Fruit fly (Drosophila melanogaster): Measurements from ENCODE around the gene Rhau.

Rhau gene

DNA sequence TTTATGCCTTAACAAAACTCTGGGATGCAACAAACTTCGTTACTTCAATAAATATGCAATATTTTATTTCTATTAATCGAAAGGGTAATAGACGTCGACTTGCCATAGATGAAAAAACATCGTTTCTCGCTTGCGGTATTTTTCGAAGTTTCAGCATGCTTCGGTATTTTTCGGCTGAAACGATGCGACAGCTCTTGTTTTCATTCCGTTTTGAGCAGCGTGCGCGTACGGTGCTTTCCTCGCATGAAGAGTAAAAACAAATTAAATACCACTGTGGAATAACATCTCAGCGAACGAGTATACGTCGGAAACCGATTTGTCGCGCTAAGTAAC, 39.7 kb upstream of the Rhau start, which contains the start of gene CG9328 (continued):
- TF ChIP-seq prd (optimal IDR thresholded peaks at IDR 0.05), result no peak
- TF ChIP-seq prd (GFP tag; IDR thresholded peaks at IDR 0.05), result peak; percentile 48; the same call in 1 of the 3 replicates
- peak; percentile 38 for TF ChIP-seq CHES-1-like (GFP tag; optimal IDR thresholded peaks at IDR 0.05)
- no peak for TF ChIP-seq CG10959 (GFP tag; IDR thresholded peaks at IDR 0.05)
- no peak for TF ChIP-seq CG7745 (tag; optimal IDR thresholded peaks at IDR 0.05)
- TF ChIP-seq kay (GFP tag; optimal IDR thresholded peaks at IDR 0.05), result no peak
- TF ChIP-seq mirr (GFP tag; optimal IDR thresholded peaks at IDR 0.05), result peak; percentile 53
- TF ChIP-seq esg (GFP tag; conservative IDR thresholded peaks at IDR 0.05), result no peak
- TF ChIP-seq CG2120 (GFP tag; optimal IDR thresholded peaks at IDR 0.05), result peak; percentile 57
- TF ChIP-seq CG9876 (GFP tag; optimal IDR thresholded peaks at IDR 0.05), result no peak
- no peak for TF ChIP-seq inv (GFP tag; IDR thresholded peaks at IDR 0.05; ENCODE audit: partially characterized antibody)

DNA sequence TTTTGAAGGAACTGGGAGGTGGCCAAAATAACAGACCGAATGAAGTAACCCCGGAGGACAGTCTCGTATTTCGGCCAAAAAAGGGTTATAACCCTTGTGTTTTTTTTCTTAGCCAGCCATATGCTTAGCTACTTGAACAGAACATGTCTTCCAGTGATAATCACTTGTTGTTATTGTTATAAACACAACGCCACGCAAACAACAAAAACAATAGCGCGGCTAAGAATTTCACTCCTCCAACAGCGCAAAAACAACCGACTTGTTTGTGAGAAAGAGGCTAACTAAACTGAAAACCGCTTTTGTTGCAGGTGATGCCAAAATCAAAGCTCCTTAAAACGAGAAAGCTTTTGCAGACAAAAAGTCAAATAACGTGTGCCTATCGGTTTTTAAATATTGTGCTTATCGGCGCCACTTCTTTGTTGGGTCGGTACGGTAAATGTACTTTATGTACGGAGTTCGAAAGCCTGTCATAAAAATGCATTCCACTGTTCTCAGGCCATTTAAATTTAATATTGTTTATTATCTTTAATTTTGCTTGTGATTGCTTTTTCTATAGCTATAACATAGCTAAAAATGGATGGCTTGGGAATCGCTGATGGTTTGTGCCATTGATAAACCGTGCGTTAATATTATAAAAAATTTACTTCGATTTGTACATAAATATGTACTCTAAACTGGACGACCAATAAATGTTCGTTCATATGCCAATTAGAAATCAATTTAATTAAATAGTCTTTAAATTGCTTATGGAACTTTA, 39.2 kb upstream of the Rhau start, which contains the start of gene vari:
vari (minus strand) TSS at position 285 of the 757 bp plus-strand sequence.
- 0 out of 3 replicates have a peak, but pooled peaks have one; percentile 12 for TF ChIP-seq Mrtf (GFP tag; IDR thresholded peaks at IDR 0.05)
- peak; percentile 5 for TF ChIP-seq CG31365 (tag; optimal IDR thresholded peaks at IDR 0.05)
- no peak for TF ChIP-seq CG7556 (GFP tag; optimal IDR thresholded peaks at IDR 0.05)
- TF ChIP-seq vfl (GFP tag; optimal IDR thresholded peaks at IDR 0.05), result no peak
- peak; percentile 19 for TF ChIP-seq CG18476 (GFP tag; optimal IDR thresholded peaks at IDR 0.05)
- no peak for TF ChIP-seq HmgZ (tag; optimal IDR thresholded peaks at IDR 0.05)
- TF ChIP-seq kay (GFP tag; optimal IDR thresholded peaks at IDR 0.05), result no peak
- peak; percentile 60 for TF ChIP-seq CG2116 (GFP tag; optimal IDR thresholded peaks at IDR 0.05)
- TF ChIP-seq CG14667 (GFP tag; IDR thresholded peaks at IDR 0.05), result no peak
- TF ChIP-seq Xbp1 (GFP tag; optimal IDR thresholded peaks at IDR 0.05), result no peak
- peak; percentile 82 for TF ChIP-seq Med (GFP tag)
- no peak for TF ChIP-seq tx (GFP tag; optimal IDR thresholded peaks at IDR 0.05)
- no peak for TF ChIP-seq cwo (GFP tag; optimal IDR thresholded peaks at IDR 0.05)
- TF ChIP-seq CG10267 (tag; optimal IDR thresholded peaks at IDR 0.05), result no peak
- no peak for TF ChIP-seq pnt (GFP tag; optimal IDR thresholded peaks at IDR 0.05)
- TF ChIP-seq CTCF (GFP tag; optimal IDR thresholded peaks at IDR 0.05), result peak; percentile 76
- TF ChIP-seq Aef1 (GFP tag; IDR thresholded peaks at IDR 0.05), result peak; percentile 44; the same call in 2 of the 3 replicates
- TF ChIP-seq run (tag; optimal IDR thresholded peaks at IDR 0.05), result no peak
- no peak for TF ChIP-seq twi (tag; optimal IDR thresholded peaks at IDR 0.05)
- TF ChIP-seq CG6791 (GFP tag; IDR thresholded peaks at IDR 0.05; ENCODE audit: partially characterized antibody), result no peak
- no peak for TF ChIP-seq Ada2b (GFP tag; IDR thresholded peaks at IDR 0.05)
- peak; percentile 1 for TF ChIP-seq BtbVII (GFP tag; optimal IDR thresholded peaks at IDR 0.05)
- TF ChIP-seq Sin3A (optimal IDR thresholded peaks at IDR 0.05), result no peak
- no peak for TF ChIP-seq p53 (GFP tag; optimal IDR thresholded peaks at IDR 0.05)
- TF ChIP-seq odd (GFP tag; optimal IDR thresholded peaks at IDR 0.05), result no peak
- TF ChIP-seq Hr51 (GFP tag; optimal IDR thresholded peaks at IDR 0.05), result no peak
- no peak for TF ChIP-seq z (GFP tag; IDR thresholded peaks at IDR 0.05)
- no peak for TF ChIP-seq CG2199 (GFP tag; IDR thresholded peaks at IDR 0.05)
- no peak for TF ChIP-seq cas (GFP tag; IDR thresholded peaks at IDR 0.05)
- no peak for TF ChIP-seq salm (tag; optimal IDR thresholded peaks at IDR 0.05)
- no peak for TF ChIP-seq onecut (GFP tag; IDR thresholded peaks at IDR 0.05)
- no peak for TF ChIP-seq lov (optimal IDR thresholded peaks at IDR 0.05)
- TF ChIP-seq lov (GFP tag; IDR thresholded peaks at IDR 0.05), result no peak
- TF ChIP-seq crol (GFP tag; IDR thresholded peaks at IDR 0.05), result no peak
- no peak for TF ChIP-seq CG3847 (GFP tag; IDR thresholded peaks at IDR 0.05)
- TF ChIP-seq disco-r (GFP tag; optimal IDR thresholded peaks at IDR 0.05), result no peak
- TF ChIP-seq gfzf (GFP tag; optimal IDR thresholded peaks at IDR 0.05), result no peak
- no peak for TF ChIP-seq Vsx1 (GFP tag; optimal IDR thresholded peaks at IDR 0.05)
- TF ChIP-seq CG8281 (tag; optimal IDR thresholded peaks at IDR 0.05), result no peak
- TF ChIP-seq CG34224 (GFP tag; IDR thresholded peaks at IDR 0.05; ENCODE audit: partially characterized antibody), result peak; percentile 12; the same call in 1 of the 3 replicates
- no peak for TF ChIP-seq fd64A (GFP tag; optimal IDR thresholded peaks at IDR 0.05)

All from whole organism, embryonic.